Fruit fly (Drosophila melanogaster): Measurements from ENCODE around the gene DIP-iota.
A peak's percentile ranks its signal among the peaks of the same experiment; 100 is the strongest.

Gene DIP-iota

DNA sequence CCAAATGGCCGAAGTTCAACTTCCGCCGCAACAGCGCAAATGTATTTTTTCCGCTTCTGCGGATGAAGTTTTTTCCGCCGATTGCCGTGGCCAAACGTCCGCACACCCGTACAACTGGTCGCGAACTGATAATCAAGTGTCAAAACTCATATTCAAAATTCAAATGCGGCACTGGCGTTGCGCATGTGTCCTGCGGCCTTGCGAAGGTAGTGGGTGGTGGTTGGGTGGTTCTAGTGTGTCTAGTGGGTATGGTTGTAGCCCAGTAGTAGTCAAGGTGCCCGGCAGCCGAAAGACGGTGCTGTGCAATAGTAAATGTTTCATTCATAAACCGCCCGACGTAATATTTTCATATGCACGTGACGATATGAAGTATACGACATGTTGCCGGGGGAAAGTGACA lies at the start of gene DIP-iota:
Gene DIP-iota, minus strand, starts transcription at position 101 of the 400 bp plus-strand sequence.
- TF ChIP-seq Lim3 (GFP tag; IDR thresholded peaks at IDR 0.05) (no peak), eve (GFP tag; optimal IDR thresholded peaks at IDR 0.05) (no peak), CG16863 (GFP tag; optimal IDR thresholded peaks at IDR 0.05) (no peak), Bgb (GFP tag; IDR thresholded peaks at IDR 0.05; ENCODE audit: partially characterized antibody) (no peak), CG17568 (GFP tag; optimal IDR thresholded peaks at IDR 0.05) (no peak), CG7556 (GFP tag; optimal IDR thresholded peaks at IDR 0.05) (no peak), luna (GFP tag; optimal IDR thresholded peaks at IDR 0.05) (no peak), onecut (GFP tag; IDR thresholded peaks at IDR 0.05) (no peak), CG14667 (GFP tag; IDR thresholded peaks at IDR 0.05) (no peak), Meics (GFP tag; optimal IDR thresholded peaks at IDR 0.05) (no peak), CG8478 (optimal IDR thresholded peaks at IDR 0.05) (no peak), CG9215 (GFP tag; IDR thresholded peaks at IDR 0.05) (no peak), Aef1 (GFP tag; IDR thresholded peaks at IDR 0.05) (no peak), Neu2 (GFP tag; optimal IDR thresholded peaks at IDR 0.05; ENCODE audit: borderline replicate concordance) (no peak), slbo (GFP tag; IDR thresholded peaks at IDR 0.05) (no peak)

DNA sequence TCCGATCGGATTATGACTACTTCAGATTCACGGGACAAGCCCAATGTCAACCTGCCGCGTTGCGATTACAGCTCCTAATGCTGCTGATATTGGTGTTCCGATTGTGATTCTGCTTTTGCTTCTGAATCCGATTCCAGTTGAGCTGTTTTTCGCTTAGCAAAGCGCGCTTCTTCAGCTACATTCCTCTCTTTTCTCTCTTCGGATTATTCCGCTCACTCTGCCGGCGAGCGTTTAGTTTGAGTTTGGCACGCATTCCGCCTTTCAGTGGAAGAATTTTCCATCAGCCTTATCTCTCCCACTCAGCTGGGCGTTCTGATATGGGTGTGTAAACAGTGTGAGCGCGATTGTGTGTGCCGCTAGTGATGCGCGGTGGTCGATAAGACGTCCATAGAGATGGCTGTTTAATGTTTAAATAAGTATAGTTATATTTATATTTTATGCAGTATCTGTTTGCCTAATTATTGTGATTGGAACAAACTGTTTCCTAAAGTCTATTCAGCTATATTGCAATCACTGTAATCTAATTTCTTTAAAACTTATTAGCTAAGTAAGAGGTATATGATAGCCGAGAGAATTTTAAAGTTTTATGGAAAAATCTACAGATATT lies 46.3 kb upstream of the DIP-iota start, which contains the start of gene Galt:
Gene Galt, minus strand, starts transcription at position 315 of the 607 bp plus-strand sequence.
- TF ChIP-seq Atf-2 (GFP tag; optimal IDR thresholded peaks at IDR 0.05) (no peak), gro (GFP tag; optimal IDR thresholded peaks at IDR 0.05) (no peak), emc (GFP tag; optimal IDR thresholded peaks at IDR 0.05) (no peak), wdn (GFP tag; IDR thresholded peaks at IDR 0.05) (no peak), C15 (GFP tag; IDR thresholded peaks at IDR 0.05) (no peak), pho (GFP tag; optimal IDR thresholded peaks at IDR 0.05) (no peak), zf30C (GFP tag; optimal IDR thresholded peaks at IDR 0.05) (no peak), trh (GFP tag; optimal IDR thresholded peaks at IDR 0.05) (no peak), peb (GFP tag; IDR thresholded peaks at IDR 0.05) (no peak), dmrt11E (tag; optimal IDR thresholded peaks at IDR 0.05) (peak; percentile 39), Optix (GFP tag; IDR thresholded peaks at IDR 0.05) (no peak), lbe (GFP tag; optimal IDR thresholded peaks at IDR 0.05) (peak; percentile 19), CG15514 (GFP tag; optimal IDR thresholded peaks at IDR 0.05) (peak; percentile 68), ttk (GFP tag; IDR thresholded peaks at IDR 0.05) (no peak), Hr39 (optimal IDR thresholded peaks at IDR 0.05) (no peak), tna (GFP tag; IDR thresholded peaks at IDR 0.05; ENCODE audit: partially characterized antibody) (peak; percentile 76; the same call in 1 of the 2 replicates), hb (GFP tag; IDR thresholded peaks at IDR 0.05; ENCODE audit: partially characterized antibody) (peak; percentile 76), CG8388 (GFP tag; optimal IDR thresholded peaks at IDR 0.05) (peak; percentile 5), CG8765 (GFP tag; IDR thresholded peaks at IDR 0.05) (no peak), exex (tag; optimal IDR thresholded peaks at IDR 0.05) (peak; percentile 66), CG7271 (tag; optimal IDR thresholded peaks at IDR 0.05) (peak; percentile 35), Atf3 (GFP tag; optimal IDR thresholded peaks at IDR 0.05) (no peak), CG32772 (GFP tag; IDR thresholded peaks at IDR 0.05) (no peak), dm (GFP tag; optimal IDR thresholded peaks at IDR 0.05) (no peak), sug (tag; optimal IDR thresholded peaks at IDR 0.05) (peak; percentile 79), CG8359 (GFP tag; optimal IDR thresholded peaks at IDR 0.05; ENCODE audit: borderline replicate concordance) (no peak), fd3F (GFP tag; optimal IDR thresholded peaks at IDR 0.05) (peak; percentile 11), al (GFP tag; IDR thresholded peaks at IDR 0.05) (no peak), CG2712 (tag; optimal IDR thresholded peaks at IDR 0.05) (peak; percentile 69), Camta (GFP tag; optimal IDR thresholded peaks at IDR 0.05) (no peak), Adf1 (GFP tag; IDR thresholded peaks at IDR 0.05) (peak; percentile 41; the same call in 1 of the 2 replicates), MESR4 (GFP tag; optimal IDR thresholded peaks at IDR 0.05) (peak; percentile 33), CG31388 (GFP tag; optimal IDR thresholded peaks at IDR 0.05) (no peak), CG7357 (GFP tag; IDR thresholded peaks at IDR 0.05) (no peak), nau (GFP tag; optimal IDR thresholded peaks at IDR 0.05) (no peak), jigr1 (GFP tag; IDR thresholded peaks at IDR 0.05) (no peak), maf-S (GFP tag; optimal IDR thresholded peaks at IDR 0.05) (no peak)
